Worm (Caenorhabditis elegans): ENCODE measurements around the gene hex-5.

ce11 chrX:14938188-14938587, 33.1 kb upstream of the hex-5 start:
- TF ChIP-seq klf-2 (GFP tag; conservative IDR thresholded peaks at IDR 0.05) = no peak
- TF ChIP-seq ztf-23 (GFP tag; IDR thresholded peaks at IDR 0.05) = no peak
- TF ChIP-seq ztf-29 (GFP tag; IDR thresholded peaks at IDR 0.05) = no peak
- TF ChIP-seq flt-1 (GFP tag; IDR thresholded peaks at IDR 0.05) = no peak
- TF ChIP-seq cog-1 (tag; optimal IDR thresholded peaks at IDR 0.05) = no peak

All from whole organism, midembryonic.